Fruit fly (Drosophila melanogaster): ENCODE results near the gene Creld.

dm6 chr2L:121456-121831 is 19.3 kb downstream of the Creld start, which contains the start of gene CG4822:
- TF ChIP-seq salr (GFP tag; optimal IDR thresholded peaks at IDR 0.05) (no peak), dsx (GFP tag; optimal IDR thresholded peaks at IDR 0.05; ENCODE audit: poor library complexity, severe bottlenecking) (no peak), CG34406 (GFP tag; optimal IDR thresholded peaks at IDR 0.05) (no peak), CG10669 (GFP tag; optimal IDR thresholded peaks at IDR 0.05) (no peak)

Measured in whole organism, prepupa.